Worm (Caenorhabditis elegans) whole organism, young adult: ENCODE measurements around the gene hoe-1.

Source experiments
- B0019.2 ChIP-seq: fragments of 200-800 bp; sonication (Bioruptor generic); conservative IDR thresholded peaks from 2 replicates; pipeline ENCODE4 v1.3.6; 2022; ENCODE audit warnings: missing genetic modification reagents, missing genetic modification characterization, missing compliant biosample characterization
- B0035.1 ChIP-seq: sonication (generic microtip); optimal IDR thresholded peaks from 2 replicates; lab custom pipeline; 2016; ENCODE audit warnings: missing genetic modification characterization, mild to moderate bottlenecking, missing compliant biosample characterization, missing genotype, missing genetic modification reagents
- B0261.1 ChIP-seq: sonication (generic microtip); optimal IDR thresholded peaks from 2 replicates; lab custom pipeline; 2016; ENCODE audit warnings: mild to moderate bottlenecking, missing genetic modification characterization, moderate library complexity, missing compliant biosample characterization
- F37B4.10 ChIP-seq: fragments of 200-800 bp; sonication (Bioruptor generic); IDR thresholded peaks from 2 replicates; pipeline ENCODE4 v1.3.6; 2022; ENCODE audit warnings: missing genetic modification characterization, missing compliant biosample characterization
- F49E8.2 ChIP-seq: sonication (generic microtip); optimal IDR thresholded peaks from 3 replicates; lab custom pipeline; 2017; ENCODE audit warnings: missing genetic modification characterization, mild to moderate bottlenecking, missing compliant biosample characterization, antibody characterized with exemption, moderate library complexity; ENCODE audit not compliant: insufficient read depth
- F52B5.7 ChIP-seq: sonication (generic microtip); optimal IDR thresholded peaks from 2 replicates; lab custom pipeline; 2016; ENCODE audit warnings: mild to moderate bottlenecking, missing genetic modification characterization, missing compliant biosample characterization
- F57C9.4 ChIP-seq: sonication (generic microtip); optimal IDR thresholded peaks from 2 replicates; lab custom pipeline; 2017; ENCODE audit warnings: mild to moderate bottlenecking, missing genetic modification characterization, missing compliant biosample characterization
- K12H6.12 ChIP-seq: fragments of 200-800 bp; sonication (Bioruptor generic); optimal IDR thresholded peaks from 2 replicates; lab custom pipeline; 2018; ENCODE audit warnings: mild to moderate bottlenecking, missing genetic modification characterization, missing compliant biosample characterization
- T26A5.8 ChIP-seq: sonication (generic microtip); optimal IDR thresholded peaks from 2 replicates; lab custom pipeline; 2016; ENCODE audit warnings: missing genetic modification characterization, missing compliant biosample characterization
- Y79H2A.3 ChIP-seq: fragments of 200-800 bp; sonication (Bioruptor generic); conservative IDR thresholded peaks from 2 replicates; pipeline ENCODE4 v1.3.6; 2022; ENCODE audit warnings: missing genetic modification reagents, missing genetic modification characterization, missing compliant biosample characterization
- Y95B8A.8 ChIP-seq: fragments of 200-800 bp; sonication (Bioruptor generic); IDR thresholded peaks from 2 replicates; pipeline ENCODE4 v1.3.6; 2022; ENCODE audit warnings: missing genetic modification reagents, missing genetic modification characterization, missing compliant biosample characterization
- akir-1 ChIP-seq: fragments of 200-800 bp; sonication (Bioruptor generic); optimal IDR thresholded peaks from 2 replicates; lab custom pipeline; 2018; ENCODE audit warnings: mild to moderate bottlenecking, missing genetic modification characterization, moderate library complexity, missing compliant biosample characterization
- ama-1 ChIP-seq, 3 experiments: fragments of 150-350 bp in 1 of 3; sonication (generic microtip) in 2 of 3; optimal IDR thresholded peaks; 2 replicates each; lab custom pipeline; 2014 to 2018; ENCODE audit warnings: missing biosample characterization in 2 of 3, missing genetic modification characterization in 2 of 3, missing genetic modification reagents in 2 of 3
- aptf-3 ChIP-seq: fragments of 200-800 bp; sonication (Bioruptor generic); IDR thresholded peaks from 2 replicates; pipeline ENCODE4 v1.3.6; 2022; ENCODE audit warnings: missing genetic modification characterization, missing compliant biosample characterization
- athp-1 ChIP-seq: sonication (generic microtip); optimal IDR thresholded peaks from 2 replicates; lab custom pipeline; 2017; ENCODE audit warnings: mild to moderate bottlenecking, missing genetic modification characterization, missing compliant biosample characterization
- attf-3 ChIP-seq: fragments of 200-800 bp; sonication (Bioruptor generic); conservative IDR thresholded peaks from 2 replicates; pipeline ENCODE4 v1.3.6; 2022; ENCODE audit warnings: missing genetic modification reagents, missing genetic modification characterization, missing compliant biosample characterization
- attf-5 ChIP-seq: fragments of 200-800 bp; sonication (Bioruptor generic); optimal IDR thresholded peaks from 2 replicates; lab custom pipeline; 2018; ENCODE audit warnings: mild to moderate bottlenecking, missing genetic modification characterization, missing compliant biosample characterization
- attf-6 ChIP-seq: fragments of 200-800 bp; sonication (Bioruptor generic); IDR thresholded peaks from 2 replicates; pipeline ENCODE4 v1.3.6; 2022; ENCODE audit warnings: missing genetic modification reagents, missing genetic modification characterization, missing compliant biosample characterization
- ceh-100 ChIP-seq: fragments of 200-800 bp; sonication (Bioruptor generic); IDR thresholded peaks from 2 replicates; pipeline ENCODE4 v1.3.6; 2022; ENCODE audit warnings: missing genetic modification reagents, missing genetic modification characterization, missing compliant biosample characterization
- chd-7 ChIP-seq: sonication (generic microtip); optimal IDR thresholded peaks from 2 replicates; lab custom pipeline; 2016; ENCODE audit warnings: mild to moderate bottlenecking, missing genetic modification characterization, moderate library complexity, missing compliant biosample characterization
- dpff-1 ChIP-seq: sonication (generic microtip); optimal IDR thresholded peaks from 2 replicates; lab custom pipeline; 2017; ENCODE audit warnings: mild to moderate bottlenecking, missing genetic modification characterization, missing compliant biosample characterization
- dpl-1 ChIP-seq: fragments of 150-350 bp; optimal IDR thresholded peaks from 2 replicates; lab custom pipeline; 2014; ENCODE audit warnings: missing biosample characterization, missing genetic modification reagents, missing genetic modification characterization
- efl-1 ChIP-seq: fragments of 150-350 bp; optimal IDR thresholded peaks from 2 replicates; lab custom pipeline; 2014; ENCODE audit warnings: missing biosample characterization, missing genetic modification reagents, missing genetic modification characterization
- ekl-4 ChIP-seq: fragments of 200-800 bp; sonication (Bioruptor generic); IDR thresholded peaks from 2 replicates; pipeline ENCODE4 v1.3.6; 2022; ENCODE audit warnings: missing genetic modification reagents, missing genetic modification characterization, missing compliant biosample characterization
- ets-4 ChIP-seq: fragments of 200-800 bp; sonication (Bioruptor generic); optimal IDR thresholded peaks from 2 replicates; lab custom pipeline; 2018; ENCODE audit warnings: mild to moderate bottlenecking, missing genetic modification characterization, missing compliant biosample characterization
- him-1 ChIP-seq: sonication (generic microtip); optimal IDR thresholded peaks from 2 replicates; lab custom pipeline; 2016; ENCODE audit warnings: missing genotype, missing genetic modification reagents, missing genetic modification characterization, missing compliant biosample characterization
- hmg-20 ChIP-seq: fragments of 200-800 bp; sonication (Bioruptor generic); IDR thresholded peaks from 2 replicates; pipeline ENCODE4 v1.3.6; 2022; ENCODE audit warnings: missing genetic modification reagents, missing genetic modification characterization, missing compliant biosample characterization
- hrde-1 ChIP-seq: sonication (generic microtip); optimal IDR thresholded peaks from 2 replicates; lab custom pipeline; 2016; ENCODE audit warnings: missing genetic modification characterization, mild to moderate bottlenecking, missing compliant biosample characterization, moderate library complexity, missing genotype, missing genetic modification reagents, borderline replicate concordance
- let-526 ChIP-seq: fragments of 200-800 bp; sonication (Bioruptor generic); IDR thresholded peaks from 2 replicates; pipeline ENCODE4 v1.3.6; 2022; ENCODE audit warnings: missing genetic modification reagents, missing genetic modification characterization, missing compliant biosample characterization
- mcd-1 ChIP-seq: fragments of 200-800 bp; sonication (Bioruptor generic); IDR thresholded peaks from 2 replicates; pipeline ENCODE4 v1.3.6; 2022; ENCODE audit warnings: missing genetic modification reagents, missing genetic modification characterization, missing compliant biosample characterization
- nfyb-1 ChIP-seq: fragments of 200-800 bp; sonication (Bioruptor generic); IDR thresholded peaks from 2 replicates; pipeline ENCODE4 v1.3.6; 2022; ENCODE audit warnings: missing genetic modification reagents, missing genetic modification characterization, missing compliant biosample characterization
- nhr-179 ChIP-seq: sonication (generic microtip); optimal IDR thresholded peaks from 2 replicates; lab custom pipeline; 2016; ENCODE audit warnings: mild to moderate bottlenecking, missing genetic modification characterization, missing compliant biosample characterization
- nhr-27 ChIP-seq: fragments of 200-800 bp; sonication (Bioruptor generic); optimal IDR thresholded peaks from 2 replicates; lab custom pipeline; 2018; ENCODE audit warnings: mild to moderate bottlenecking, missing genetic modification characterization, moderate library complexity, missing compliant biosample characterization
- nhr-80 ChIP-seq: sonication (generic microtip); optimal IDR thresholded peaks from 2 replicates; lab custom pipeline; 2016; ENCODE audit warnings: missing genetic modification characterization, missing compliant biosample characterization
- pha-4 ChIP-seq: fragments of 150-350 bp; sonication (generic microtip); optimal IDR thresholded peaks from 2 replicates; lab custom pipeline; 2014; ENCODE audit warnings: missing biosample characterization, missing genetic modification reagents, missing genetic modification characterization
- rcor-1 ChIP-seq: fragments of 200-800 bp; sonication (Bioruptor generic); IDR thresholded peaks from 2 replicates; pipeline ENCODE4 v1.3.6; 2022; ENCODE audit warnings: missing genetic modification reagents, missing genetic modification characterization, missing compliant biosample characterization
- repo-1 ChIP-seq: sonication (generic microtip); optimal IDR thresholded peaks from 2 replicates; lab custom pipeline; 2017; ENCODE audit warnings: mild to moderate bottlenecking, missing genetic modification characterization, missing compliant biosample characterization
- rpc-1 ChIP-seq, 2 experiments: fragments of 150-350 bp in 1 of 2; sonication (generic microtip) in 1 of 2; optimal IDR thresholded peaks; 2 replicates each; lab custom pipeline; 2014 to 2018; ENCODE audit warnings: missing biosample characterization in 1 of 2, missing genetic modification characterization in 1 of 2, missing genetic modification reagents in 1 of 2, missing genotype in 1 of 2
- snpc-1.1 ChIP-seq: sonication (generic microtip); optimal IDR thresholded peaks from 2 replicates; lab custom pipeline; 2017; ENCODE audit warnings: missing genetic modification characterization, mild to moderate bottlenecking, missing compliant biosample characterization, antibody characterized with exemption, moderate library complexity, missing genotype, missing genetic modification reagents; ENCODE audit not compliant: insufficient read depth
- snpc-4 ChIP-seq, 5 experiments: fragments of 150-350 bp in 1 of 5; sonication (generic microtip) in 4 of 5; optimal IDR thresholded peaks; 2 replicates each; lab custom pipeline; 2014 to 2018; ENCODE audit warnings: missing genetic modification characterization in 5 of 5, missing biosample characterization in 3 of 5, antibody characterized with exemption in 2 of 5, mild to moderate bottlenecking in 2 of 5, missing compliant biosample characterization in 2 of 5, missing genotype in 2 of 5, moderate library complexity in 2 of 5, missing genetic modification reagents in 1 of 5
- tbp1 ChIP-seq: fragments of 200-800 bp; sonication (Bioruptor generic); optimal IDR thresholded peaks from 2 replicates; lab custom pipeline; 2018; ENCODE audit warnings: mild to moderate bottlenecking, missing genetic modification characterization, missing compliant biosample characterization
- tbx-9 ChIP-seq: sonication (generic microtip); optimal IDR thresholded peaks from 2 replicates; lab custom pipeline; 2016; ENCODE audit warnings: borderline replicate concordance, missing genetic modification characterization, inconsistent platforms, missing compliant biosample characterization
- zfh-2 ChIP-seq: fragments of 200-800 bp; sonication (Bioruptor generic); conservative IDR thresholded peaks from 2 replicates; pipeline ENCODE4 v1.3.6; 2022; ENCODE audit warnings: missing genetic modification reagents, missing genetic modification characterization, missing compliant biosample characterization
- zim-3 ChIP-seq: sonication (generic microtip); optimal IDR thresholded peaks from 2 replicates; lab custom pipeline; 2017; ENCODE audit warnings: mild to moderate bottlenecking, missing genetic modification characterization, moderate library complexity, missing compliant biosample characterization
- ztf-25 ChIP-seq: fragments of 200-800 bp; sonication (Bioruptor generic); IDR thresholded peaks from 2 replicates; pipeline ENCODE4 v1.3.6; 2022; ENCODE audit warnings: missing genetic modification reagents, missing genetic modification characterization, missing compliant biosample characterization
- ztf-28 ChIP-seq: fragments of 200-800 bp; sonication (Bioruptor generic); IDR thresholded peaks from 2 replicates; pipeline ENCODE4 v1.3.6; 2022; ENCODE audit warnings: missing genetic modification reagents, missing genetic modification characterization, missing compliant biosample characterization

The hoe-1 gene

ce11 chrIV:4749728-4750278, 5.7 kb upstream of the hoe-1 start, which contains the start of the genes rpl-20 and Y17G9B.5 (continued):
- TF ChIP-seq rcor-1 (peak; percentile 99), B0019.2 (GFP tag; lab: Robert Waterston, UW) (peak; percentile 97), nhr-80 (tag; lab: Kevin White, UChicago) (peak; percentile 99), zim-3 (peak; percentile 84), B0261.1 (tag; lab: Kevin White, UChicago) (peak; percentile 47), dpff-1 (tag; lab: Kevin White, UChicago) (peak; percentile 78), snpc-4 (GFP tag; optimal IDR thresholded peaks at IDR 0.05; lab: Kevin White, UChicago) (peak; percentile 95), snpc-4 (tag; optimal IDR thresholded peaks at IDR 0.05; lab: Kevin White, UChicago) (peak; percentile 95 to 97 (median 96)), attf-6 (GFP tag; lab: Robert Waterston, UW) (peak; percentile 94), F37B4.10 (GFP tag; lab: Robert Waterston, UW) (peak; percentile 99), dpl-1 (GFP tag; lab: Kevin White, UChicago) (peak; percentile 96), him-1 (tag; lab: Kevin White, UChicago) (peak; percentile 96), repo-1 (tag; lab: Kevin White, UChicago) (peak; percentile 99), ceh-100 (GFP tag; lab: Robert Waterston, UW) (peak; percentile 94), nfyb-1 (GFP tag; lab: Robert Waterston, UW) (peak; percentile 99), Y79H2A.3 (GFP tag; lab: Robert Waterston, UW) (peak; percentile 97), aptf-3 (GFP tag; lab: Robert Waterston, UW) (0 out of 2 replicates have a peak, but pooled peaks have one; percentile 37), mcd-1 (peak; percentile 100), nhr-179 (no peak), attf-3 (GFP tag; lab: Robert Waterston, UW) (peak; percentile 87), F57C9.4 (tag; lab: Kevin White, UChicago) (peak; percentile 97), T26A5.8 (tag; lab: Kevin White, UChicago) (peak; percentile 69), Y95B8A.8 (GFP tag; lab: Robert Waterston, UW) (peak; percentile 100), B0035.1 (tag; lab: Kevin White, UChicago) (peak; percentile 96), ets-4 (peak; percentile 96), hmg-20 (peak; percentile 98), attf-5 (GFP tag; lab: Kevin White, UChicago) (peak; percentile 100), ekl-4 (GFP tag; lab: Robert Waterston, UW) (peak; percentile 99), F52B5.7 (tag; lab: Kevin White, UChicago) (peak; percentile 94), F49E8.2 (tag; lab: Kevin White, UChicago) (peak; percentile 98), chd-7 (tag; lab: Kevin White, UChicago) (peak; percentile 99), let-526 (GFP tag; lab: Robert Waterston, UW) (peak; percentile 99), athp-1 (tag; lab: Kevin White, UChicago) (peak; percentile 100), rpc-1 (optimal IDR thresholded peaks at IDR 0.05; lab: Kevin White, UChicago) (peak; percentile 45), rpc-1 (tag; optimal IDR thresholded peaks at IDR 0.05; lab: Kevin White, UChicago) (peak; percentile 14), nhr-27 (tag; lab: Kevin White, UChicago) (peak; percentile 96), akir-1 (GFP tag; lab: Kevin White, UChicago) (peak; percentile 80), snpc-1.1 (tag; lab: Kevin White, UChicago) (peak; percentile 92), tbx-9 (tag; lab: Kevin White, UChicago) (peak; percentile 42), ama-1 (optimal IDR thresholded peaks at IDR 0.05; lab: Kevin White, UChicago) (peak; percentile 50), ama-1 (GFP tag; optimal IDR thresholded peaks at IDR 0.05; lab: Kevin White, UChicago) (peak; percentile 71 to 88), efl-1 (GFP tag; lab: Kevin White, UChicago) (peak; percentile 93), ztf-25 (GFP tag; lab: Robert Waterston, UW) (peak; percentile 88), ztf-28 (GFP tag; lab: Robert Waterston, UW) (peak; percentile 95), hrde-1 (peak; percentile 97), zfh-2 (GFP tag; lab: Robert Waterston, UW) (peak; percentile 72), pha-4 (tag; lab: Kevin White, UChicago) (peak; percentile 100), K12H6.12 (peak; percentile 99), tbp1 (GFP tag; lab: Kevin White, UChicago) (peak; percentile 84)
